Fruit fly (Drosophila melanogaster) whole organism, embryonic: ENCODE results near the gene Arp10.

Experiments used
- Antp ChIP-seq: fragments of 200-800 bp; sonication (Bioruptor generic); optimal IDR thresholded peaks from 3 replicates; lab custom pipeline; 2016; ENCODE audit warnings: missing biosample characterization, missing genetic modification characterization
- B-H2 ChIP-seq: fragments of 200-800 bp; sonication (Bioruptor generic); optimal IDR thresholded peaks from 2 replicates; lab custom pipeline; 2018; ENCODE audit warnings: missing biosample characterization, mild to moderate bottlenecking, missing genetic modification characterization
- CG10366 ChIP-seq: fragments of 200-800 bp; sonication (Bioruptor generic); IDR thresholded peaks from 2 replicates; pipeline ENCODE4 v1.3.6; 2022; ENCODE audit warnings: missing biosample characterization, missing genetic modification characterization
- CG10959 ChIP-seq: fragments of 200-800 bp; sonication (Bioruptor generic); IDR thresholded peaks from 2 replicates; pipeline ENCODE4 v1.3.6; 2022; ENCODE audit warnings: missing biosample characterization, missing genetic modification characterization
- CG11093 ChIP-seq: fragments of 200-800 bp; sonication (Bioruptor generic); IDR thresholded peaks from 3 replicates; pipeline ENCODE4 v1.3.6; 2022; ENCODE audit warnings: missing biosample characterization, missing genetic modification characterization
- CG11247 ChIP-seq: fragments of 200-800 bp; sonication (Bioruptor generic); IDR thresholded peaks from 2 replicates; pipeline ENCODE4 v1.3.6; 2022; ENCODE audit warnings: missing biosample characterization, missing genetic modification characterization
- CG11504 ChIP-seq: fragments of 200-800 bp; sonication (Bioruptor generic); optimal IDR thresholded peaks from 3 replicates; lab custom pipeline; 2019; ENCODE audit warnings: missing biosample characterization, mild to moderate bottlenecking, missing genetic modification characterization, moderate library complexity
- CG11560 ChIP-seq: fragments of 200-800 bp; sonication (Bioruptor generic); IDR thresholded peaks from 3 replicates; pipeline ENCODE4 v1.3.6; 2022; ENCODE audit warnings: missing biosample characterization, missing genetic modification characterization
- CG11696 ChIP-seq: fragments of 200-800 bp; sonication (Bioruptor generic); IDR thresholded peaks from 2 replicates; pipeline ENCODE4 v1.3.6; 2022; ENCODE audit warnings: missing biosample characterization, missing genetic modification characterization
- CG11723 ChIP-seq: fragments of 200-800 bp; sonication (Bioruptor generic); optimal IDR thresholded peaks from 2 replicates; lab custom pipeline; 2017; ENCODE audit warnings: missing biosample characterization, mild to moderate bottlenecking, missing genetic modification characterization
- CG14014 ChIP-seq: fragments of 200-800 bp; sonication (Bioruptor generic); IDR thresholded peaks from 2 replicates; pipeline ENCODE4 v1.3.6; 2022; ENCODE audit warnings: missing biosample characterization, missing genetic modification characterization
- CG17361 ChIP-seq: fragments of 200-800 bp; sonication (Bioruptor generic); IDR thresholded peaks from 3 replicates; pipeline ENCODE4 v1.3.6; 2022; ENCODE audit warnings: missing biosample characterization, missing genetic modification characterization
- CG17612 ChIP-seq: fragments of 200-800 bp; sonication (Bioruptor generic); IDR thresholded peaks from 2 replicates; pipeline ENCODE4 v1.3.6; 2022; ENCODE audit warnings: missing biosample characterization, missing genetic modification characterization
- CG18599 ChIP-seq: fragments of 200-800 bp; sonication (Bioruptor generic); optimal IDR thresholded peaks from 3 replicates; lab custom pipeline; 2017; ENCODE audit warnings: missing biosample characterization, missing genetic modification characterization, mild to moderate bottlenecking, moderate library complexity, missing genetic modification reagents
- CG2202 ChIP-seq: fragments of 200-800 bp; sonication (Bioruptor generic); optimal IDR thresholded peaks from 2 replicates; lab custom pipeline; 2018; ENCODE audit warnings: missing biosample characterization, mild to moderate bottlenecking, missing genetic modification characterization
- CG2712 ChIP-seq: fragments of 200-800 bp; optimal IDR thresholded peaks from 3 replicates; lab custom pipeline; 2019; ENCODE audit warnings: missing biosample characterization, mild to moderate bottlenecking, missing genetic modification characterization, moderate library complexity
- CG33213 ChIP-seq: fragments of 200-800 bp; sonication (Bioruptor generic); optimal IDR thresholded peaks from 3 replicates; lab custom pipeline; 2016; ENCODE audit warnings: missing biosample characterization, missing genetic modification characterization
- CG34422 ChIP-seq: fragments of 200-800 bp; sonication (Bioruptor generic); IDR thresholded peaks from 3 replicates; pipeline ENCODE4 v1.3.6; 2022; ENCODE audit warnings: missing biosample characterization, missing genetic modification characterization
- CG3726 ChIP-seq: fragments of 200-800 bp; sonication (Bioruptor generic); IDR thresholded peaks from 3 replicates; pipeline ENCODE4, ENCODE4 v1.3.6; 2022; ENCODE audit warnings: missing biosample characterization, missing genetic modification characterization
- CG4617 ChIP-seq: fragments of 200-800 bp; sonication (Bioruptor generic); optimal IDR thresholded peaks from 3 replicates; lab custom pipeline; 2016; ENCODE audit warnings: missing biosample characterization, missing genetic modification characterization, borderline replicate concordance
- CG5245 ChIP-seq: fragments of 200-800 bp; sonication (Bioruptor generic); optimal IDR thresholded peaks from 3 replicates; lab custom pipeline; 2016; ENCODE audit warnings: missing biosample characterization, missing genetic modification characterization
- CG6765 ChIP-seq: fragments of 200-800 bp; sonication (Bioruptor generic); optimal IDR thresholded peaks from 3 replicates; lab custom pipeline; 2017; ENCODE audit warnings: missing biosample characterization, mild to moderate bottlenecking, missing genetic modification characterization
- CG6813 ChIP-seq: fragments of 200-800 bp; sonication (Bioruptor generic); optimal IDR thresholded peaks from 2 replicates; lab custom pipeline; 2017; ENCODE audit warnings: missing biosample characterization, missing genetic modification characterization, mild to moderate bottlenecking, moderate library complexity, missing genetic modification reagents
- CG7271 ChIP-seq: fragments of 200-800 bp; sonication (Bioruptor generic); optimal IDR thresholded peaks from 2 replicates; lab custom pipeline; 2018; ENCODE audit warnings: missing biosample characterization, mild to moderate bottlenecking, missing genetic modification characterization, moderate library complexity
- CkIIα-i1 ChIP-seq: fragments of 200-800 bp; sonication (Bioruptor generic); IDR thresholded peaks from 2 replicates; pipeline ENCODE4 v1.3.6; 2022; ENCODE audit warnings: missing biosample characterization, missing genetic modification characterization
- D ChIP-seq, 2 experiments: fragments of 200-800 bp in 1 of 2; fragments of >200 bp in 1 of 2; sonication (Bioruptor generic) in 1 of 2; optimal IDR thresholded peaks; 2 replicates in 1 of 2; 3 replicates in 1 of 2; lab custom pipeline; 2017; ENCODE audit warnings: mild to moderate bottlenecking in 1 of 2, missing biosample characterization in 1 of 2, missing genetic modification characterization in 1 of 2, missing genetic modification reagents in 1 of 2
- Dbx ChIP-seq: fragments of 200-800 bp; sonication (Bioruptor generic); IDR thresholded peaks from 3 replicates; pipeline ENCODE4 v1.3.6; 2022; ENCODE audit warnings: missing biosample characterization, missing genetic modification characterization
- Doc2 ChIP-seq: fragments of 200-800 bp; sonication (Bioruptor generic); IDR thresholded peaks from 2 replicates; pipeline ENCODE4 v1.3.6; 2022; ENCODE audit warnings: missing biosample characterization, missing genetic modification characterization
- Elba2 ChIP-seq: fragments of 200-800 bp; sonication (Bioruptor generic); optimal IDR thresholded peaks from 3 replicates; lab custom pipeline; 2016; ENCODE audit warnings: missing biosample characterization, missing genetic modification characterization
- Ets65A ChIP-seq: fragments of 200-800 bp; sonication (Bioruptor generic); peaks from one replicate; lab custom pipeline; 2016; ENCODE audit warnings: missing biosample characterization, missing genetic modification characterization
- Ets97D ChIP-seq: fragments of 200-800 bp; sonication (Bioruptor generic); optimal IDR thresholded peaks from 3 replicates; lab custom pipeline; 2016; ENCODE audit warnings: missing biosample characterization, missing genetic modification characterization
- Jarid2 ChIP-seq: fragments of 200-800 bp; sonication (Bioruptor generic); optimal IDR thresholded peaks from 3 replicates; lab custom pipeline; 2017; ENCODE audit warnings: mild to moderate bottlenecking, missing biosample characterization, missing genetic modification reagents, missing genetic modification characterization
- NK7.1 ChIP-seq: fragments of 200-800 bp; sonication (Bioruptor generic); optimal IDR thresholded peaks from 3 replicates; lab custom pipeline; 2016; ENCODE audit warnings: missing biosample characterization, missing genetic modification characterization
- Oli ChIP-seq: fragments of 200-800 bp; sonication (Bioruptor generic); optimal IDR thresholded peaks from 2 replicates; lab custom pipeline; 2018; ENCODE audit warnings: missing biosample characterization, mild to moderate bottlenecking, missing genetic modification characterization, moderate library complexity
- Sry-β ChIP-seq: fragments of 200-800 bp; sonication (Bioruptor generic); optimal IDR thresholded peaks from 2 replicates; lab custom pipeline; 2018; ENCODE audit warnings: missing biosample characterization, mild to moderate bottlenecking, missing genetic modification characterization, moderate library complexity
- Vsx1 ChIP-seq: fragments of 200-800 bp; sonication (Bioruptor generic); optimal IDR thresholded peaks from 2 replicates; lab custom pipeline; 2017; ENCODE audit warnings: missing biosample characterization, mild to moderate bottlenecking, missing genetic modification characterization, missing genetic modification reagents
- ab ChIP-seq: fragments of 200-800 bp; sonication (Bioruptor generic); optimal IDR thresholded peaks from 2 replicates; lab custom pipeline; 2016; ENCODE audit warnings: missing biosample characterization, missing genetic modification characterization
- ci ChIP-seq: fragments of 200-800 bp; sonication (Bioruptor generic); IDR thresholded peaks from 3 replicates; pipeline ENCODE4 v1.3.6; 2022; ENCODE audit warnings: missing biosample characterization, missing genetic modification characterization
- crol ChIP-seq: fragments of 200-800 bp; sonication (Bioruptor generic); IDR thresholded peaks from 2 replicates; pipeline ENCODE4 v1.3.6; 2022; ENCODE audit warnings: missing biosample characterization, missing genetic modification characterization
- disco-r ChIP-seq: fragments of 200-800 bp; sonication (Bioruptor generic); optimal IDR thresholded peaks from 2 replicates; lab custom pipeline; 2016; ENCODE audit warnings: missing biosample characterization, missing genetic modification characterization
- eve ChIP-seq, 2 experiments: fragments of >200 bp; optimal IDR thresholded peaks; 2 replicates each; lab custom pipeline; 2017; ENCODE audit warnings: missing biosample characterization in 2 of 2, missing genetic modification characterization in 2 of 2
- gsb-n ChIP-seq: fragments of 200-800 bp; sonication (Bioruptor generic); optimal IDR thresholded peaks from 3 replicates; lab custom pipeline; 2018; ENCODE audit warnings: missing biosample characterization, mild to moderate bottlenecking, missing genetic modification characterization
- lbe ChIP-seq: fragments of 200-800 bp; sonication (Bioruptor generic); optimal IDR thresholded peaks from 2 replicates; lab custom pipeline; 2016; ENCODE audit warnings: missing biosample characterization, mild to moderate bottlenecking, missing genetic modification characterization
- mam ChIP-seq: fragments of 200-800 bp; sonication (Bioruptor generic); optimal IDR thresholded peaks from 3 replicates; lab custom pipeline; 2016; ENCODE audit warnings: missing biosample characterization, missing genetic modification characterization
- otp ChIP-seq: fragments of 200-800 bp; sonication (Bioruptor generic); IDR thresholded peaks from 3 replicates; pipeline ENCODE4, ENCODE4 v1.3.6; 2022; ENCODE audit warnings: missing biosample characterization, missing genetic modification characterization
- row ChIP-seq: fragments of 200-800 bp; sonication (Bioruptor generic); IDR thresholded peaks from 3 replicates; pipeline ENCODE4 v1.3.6; 2022; ENCODE audit warnings: missing biosample characterization, missing genetic modification characterization
- sens-2 ChIP-seq: fragments of 200-800 bp; sonication (Bioruptor generic); IDR thresholded peaks from 2 replicates; pipeline ENCODE4 v1.3.6; 2022; ENCODE audit warnings: missing biosample characterization, missing genetic modification characterization
- seq ChIP-seq: fragments of 200-800 bp; sonication (Bioruptor generic); IDR thresholded peaks from 2 replicates; pipeline ENCODE4 v1.3.6; 2022; ENCODE audit warnings: missing biosample characterization, missing genetic modification characterization
- slou ChIP-seq: fragments of 200-800 bp; sonication (Bioruptor generic); optimal IDR thresholded peaks from 3 replicates; lab custom pipeline; 2016; ENCODE audit warnings: missing biosample characterization, missing genetic modification characterization
- tin ChIP-seq: fragments of 200-800 bp; sonication (Bioruptor generic); optimal IDR thresholded peaks from 3 replicates; lab custom pipeline; 2016; ENCODE audit warnings: missing biosample characterization, missing genetic modification characterization
- tio ChIP-seq: fragments of 200-800 bp; sonication (Bioruptor generic); optimal IDR thresholded peaks from 2 replicates; lab custom pipeline; 2017; ENCODE audit warnings: missing biosample characterization, missing genetic modification characterization, inconsistent platforms

Arp10 gene

DNA sequence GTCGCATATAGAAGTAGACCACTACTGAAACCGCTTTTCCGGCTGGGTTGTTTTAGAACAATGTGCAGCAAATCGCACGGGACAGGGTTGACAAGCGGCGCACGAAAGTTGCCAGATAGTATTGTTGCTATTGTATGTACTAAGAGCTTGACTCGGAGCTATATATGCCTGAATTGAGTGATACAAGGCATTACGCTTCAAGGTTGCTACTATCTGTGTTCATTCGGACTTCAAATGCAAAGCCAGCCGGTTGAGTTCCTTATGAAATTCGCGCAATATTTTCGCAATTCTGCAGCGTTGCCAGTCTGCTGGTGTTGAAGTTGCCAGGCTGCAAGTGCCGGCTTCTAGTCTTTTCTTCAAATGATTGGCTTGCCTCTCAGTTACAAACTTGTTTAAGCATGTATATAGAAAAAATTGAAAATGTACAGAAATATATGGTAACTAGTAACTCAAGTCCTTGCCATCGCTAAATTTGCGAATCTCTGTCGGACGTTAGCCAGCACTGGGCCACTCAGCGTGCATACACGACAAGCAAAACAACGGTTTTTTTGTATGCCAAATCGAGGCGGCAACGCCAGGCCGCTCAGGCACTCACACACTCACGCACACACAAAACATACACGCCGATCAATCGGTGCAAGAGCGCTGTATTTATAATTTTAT is 5.9 kb upstream of the Arp10 start, which contains the start of the genes Ranbp21 and Elys (continued):
- TF ChIP-seq CG11247 (GFP tag; lab: Robert Waterston, UW) (peak; percentile 38; the same call in 1 of the 2 replicates), Sry-β (no peak), CG17612 (no peak), CG2202 (no peak), CG2712 (tag; lab: Kevin White, UChicago) (no peak), CG14014 (0 out of 2 replicates have a peak, but pooled peaks have one; percentile 29), mam (peak; percentile 66), B-H2 (GFP tag; lab: Kevin White, UChicago) (no peak), CG11504 (tag; lab: Kevin White, UChicago) (no peak), Ets65A (GFP tag; lab: Kevin White, UChicago) (peak; percentile 96), row (GFP tag; lab: Robert Waterston, UW) (peak; percentile 70), Ets97D (GFP tag; lab: Kevin White, UChicago) (peak; percentile 62), CG34422 (GFP tag; lab: Robert Waterston, UW) (peak; percentile 63), CG3726 (GFP tag; lab: Robert Waterston, UW) (no peak), ci (peak; percentile 56; the same call in 1 of the 3 replicates), Vsx1 (GFP tag; lab: Kevin White, UChicago) (no peak), CG10366 (peak; percentile 55), CG18599 (GFP tag; lab: Kevin White, UChicago) (no peak), Oli (tag; lab: Kevin White, UChicago) (no peak), sens-2 (GFP tag; lab: Robert Waterston, UW) (no peak), CG6813 (no peak), crol (no peak), CG11093 (GFP tag; lab: Robert Waterston, UW) (peak; percentile 51; the same call in 2 of the 3 replicates), CG33213 (GFP tag; lab: Kevin White, UChicago) (no peak), CG11560 (tag; lab: Robert Waterston, UW) (peak; percentile 37; the same call in 1 of the 3 replicates), CG11696 (GFP tag; lab: Robert Waterston, UW) (no peak), slou (GFP tag; lab: Kevin White, UChicago) (no peak), Jarid2 (GFP tag; lab: Kevin White, UChicago) (no peak), CG5245 (GFP tag; lab: Kevin White, UChicago) (peak; percentile 28), eve (GFP tag; optimal IDR thresholded peaks at IDR 0.05; lab: Kevin White, UChicago) (no peak), otp (no peak), CG4617 (GFP tag; lab: Kevin White, UChicago) (peak; percentile 20), lbe (GFP tag; lab: Kevin White, UChicago) (no peak), gsb-n (tag; lab: Kevin White, UChicago) (no peak), Dbx (GFP tag; lab: Robert Waterston, UW) (peak; percentile 72), NK7.1 (GFP tag; lab: Kevin White, UChicago) (peak; percentile 36), CG7271 (no peak), CG17361 (GFP tag; lab: Robert Waterston, UW) (no peak; the same call in 2 of the 3 replicates), Doc2 (no peak), Elba2 (GFP tag; lab: Kevin White, UChicago) (no peak), CG6765 (GFP tag; lab: Kevin White, UChicago) (no peak), CG10959 (GFP tag; lab: Robert Waterston, UW) (peak; percentile 39; the same call in 1 of the 2 replicates), CG11723 (no peak), Antp (GFP tag; lab: Kevin White, UChicago) (peak; percentile 72), D (optimal IDR thresholded peaks at IDR 0.05; lab: Kevin White, UChicago) (no peak), D (GFP tag; optimal IDR thresholded peaks at IDR 0.05; lab: Kevin White, UChicago) (no peak), tin (GFP tag; lab: Kevin White, UChicago) (peak; percentile 48), disco-r (peak; percentile 12), seq (GFP tag; lab: Robert Waterston, UW) (no peak), ab (GFP tag; lab: Kevin White, UChicago) (no peak), CkIIα-i1 (GFP tag; lab: Robert Waterston, UW) (no peak), tio (GFP tag; lab: Kevin White, UChicago) (no peak)
